Worm (Caenorhabditis elegans) whole organism, early embryonic: ENCODE results near the gene C07E3.8.

Source experiments
- B0310.2 ChIP-seq: sonication (generic microtip); optimal IDR thresholded peaks from 2 replicates; lab custom pipeline; 2016; ENCODE audit warnings: mild to moderate bottlenecking, missing genetic modification characterization, missing compliant biosample characterization
- ama-1 ChIP-seq: fragments of 150-350 bp; optimal IDR thresholded peaks from 2 replicates; lab custom pipeline; 2014
- ceh-36 ChIP-seq: sonication (generic microtip); optimal IDR thresholded peaks from 2 replicates; lab custom pipeline; 2016; ENCODE audit warnings: missing genetic modification characterization, inconsistent platforms, missing compliant biosample characterization
- ets-7 ChIP-seq: sonication (generic microtip); optimal IDR thresholded peaks from 2 replicates; lab custom pipeline; 2016; ENCODE audit warnings: missing genotype, missing genetic modification characterization, missing compliant biosample characterization
- flt-1 ChIP-seq: fragments of 200-800 bp; sonication (Bioruptor generic); IDR thresholded peaks from 2 replicates; pipeline ENCODE4 v1.3.6; 2022; ENCODE audit warnings: missing genetic modification characterization, missing compliant biosample characterization
- hmbx-1 ChIP-seq: sonication (generic microtip); optimal IDR thresholded peaks from 2 replicates; lab custom pipeline; 2016; ENCODE audit warnings: mild to moderate bottlenecking, missing genetic modification characterization, missing compliant biosample characterization
- hmg-4 ChIP-seq: fragments of 200-800 bp; sonication (Bioruptor generic); optimal IDR thresholded peaks from 2 replicates; lab custom pipeline; 2018; ENCODE audit warnings: mild to moderate bottlenecking, missing genetic modification characterization, missing compliant biosample characterization
- hnd-1 ChIP-seq: sonication (generic microtip); optimal IDR thresholded peaks from 2 replicates; lab custom pipeline; 2016; ENCODE audit warnings: missing genetic modification characterization, missing compliant biosample characterization
- pes-1 ChIP-seq: fragments of 200-800 bp; sonication (Bioruptor generic); IDR thresholded peaks from 2 replicates; pipeline ENCODE4 v1.3.6; 2022; ENCODE audit warnings: missing genetic modification reagents, missing genetic modification characterization, missing compliant biosample characterization
- scrt-1 ChIP-seq: fragments of 200-800 bp; sonication (Bioruptor generic); IDR thresholded peaks from 2 replicates; pipeline ENCODE4 v1.3.6; 2022; ENCODE audit warnings: missing genetic modification characterization, missing compliant biosample characterization
- tra-4 ChIP-seq: sonication (generic microtip); optimal IDR thresholded peaks from 2 replicates; lab custom pipeline; 2017; ENCODE audit warnings: missing genetic modification characterization, missing compliant biosample characterization

- TF ChIP-seq ama-1: no peak
- TF ChIP-seq hnd-1: no peak
- TF ChIP-seq B0310.2: no peak
- no peak for TF ChIP-seq flt-1
- TF ChIP-seq ets-7 (tag; lab: Kevin White, UChicago): no peak
- TF ChIP-seq hmg-4 (GFP tag; lab: Kevin White, UChicago): no peak
- no peak for TF ChIP-seq pes-1 (GFP tag; lab: Robert Waterston, UW)
- no peak for TF ChIP-seq scrt-1 (GFP tag; lab: Robert Waterston, UW)
- no peak for TF ChIP-seq tra-4 (tag; lab: Kevin White, UChicago)
- no peak for TF ChIP-seq hmbx-1 (tag; lab: Kevin White, UChicago)
- TF ChIP-seq ceh-36: no peak
Observed at ce11 chrII:10389776-10390175, 37.7 kb downstream of the C07E3.8 start.
